Worm (Caenorhabditis elegans) whole organism, young adult: Measurements from ENCODE around the gene clec-172.

ENCODE experiments used
- Y53F4B.3 ChIP-seq: fragments of 200-800 bp; sonication (Bioruptor generic); IDR thresholded peaks from 2 replicates; pipeline ENCODE4 v1.3.6; 2022; ENCODE audit warnings: missing genetic modification reagents, missing genetic modification characterization, missing compliant biosample characterization
- aptf-3 ChIP-seq: fragments of 200-800 bp; sonication (Bioruptor generic); IDR thresholded peaks from 2 replicates; pipeline ENCODE4 v1.3.6; 2022; ENCODE audit warnings: missing genetic modification characterization, missing compliant biosample characterization
- lin-35 ChIP-seq, 3 experiments: fragments of 150-350 bp in 2 of 3; sonication (generic microtip) in 1 of 3; optimal IDR thresholded peaks; 2 replicates each; lab custom pipeline; 2014 to 2018; ENCODE audit warnings: missing biosample characterization in 3 of 3, missing genetic modification characterization in 3 of 3, missing genetic modification reagents in 3 of 3
- nhr-120 ChIP-seq: fragments of 200-800 bp; sonication (Bioruptor generic); IDR thresholded peaks from 2 replicates; pipeline ENCODE4 v1.3.6; 2022; ENCODE audit warnings: missing genetic modification characterization, missing compliant biosample characterization
- rpc-1 ChIP-seq, 2 experiments: fragments of 150-350 bp in 1 of 2; sonication (generic microtip) in 1 of 2; optimal IDR thresholded peaks; 2 replicates each; lab custom pipeline; 2014 to 2018; ENCODE audit warnings: missing biosample characterization in 1 of 2, missing genetic modification characterization in 1 of 2, missing genetic modification reagents in 1 of 2, missing genotype in 1 of 2
- unc-62 ChIP-seq: fragments of 150-350 bp; optimal IDR thresholded peaks from 2 replicates; lab custom pipeline; 2014; ENCODE audit warnings: missing biosample characterization, missing genetic modification reagents, missing genetic modification characterization
- ztf-6 ChIP-seq: fragments of 200-800 bp; sonication (Bioruptor generic); IDR thresholded peaks from 2 replicates; pipeline ENCODE4 v1.3.6; 2022; ENCODE audit warnings: missing genetic modification reagents, missing genetic modification characterization, missing compliant biosample characterization

DNA sequence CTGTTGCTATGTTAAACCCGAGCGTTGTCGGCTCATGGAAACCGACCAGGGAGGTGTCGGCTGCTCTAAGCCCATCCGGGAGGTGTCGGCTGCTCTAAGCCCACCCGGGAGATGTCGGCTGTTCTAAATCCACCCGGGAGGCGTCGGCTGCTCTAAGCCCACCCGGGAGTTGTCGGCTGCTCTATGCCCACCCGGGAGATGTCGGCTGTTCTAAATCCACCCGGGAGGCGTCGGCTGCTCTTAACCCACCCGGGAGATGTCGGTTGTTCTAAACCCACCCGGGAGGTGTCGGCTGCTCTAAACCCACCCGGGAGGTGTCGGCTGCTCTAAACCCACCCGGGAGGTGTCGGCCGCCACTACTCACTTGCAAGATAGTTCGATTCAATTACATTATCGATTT lies 536 bp downstream of the clec-172 start:
- TF ChIP-seq unc-62 (GFP tag; lab: Kevin White, UChicago) (no peak), nhr-120 (GFP tag; lab: Robert Waterston, UW) (no peak), lin-35 (GFP tag; optimal IDR thresholded peaks at IDR 0.05; lab: Kevin White, UChicago) (no peak), aptf-3 (GFP tag; lab: Robert Waterston, UW) (no peak), rpc-1 (optimal IDR thresholded peaks at IDR 0.05; lab: Kevin White, UChicago) (no peak), rpc-1 (tag; optimal IDR thresholded peaks at IDR 0.05; lab: Kevin White, UChicago) (no peak), ztf-6 (GFP tag; lab: Robert Waterston, UW) (no peak), Y53F4B.3 (GFP tag; lab: Robert Waterston, UW) (no peak)
